Fruit fly (Drosophila melanogaster): Measurements from ENCODE around the gene Rpp14a.

Rpp14a gene

dm6 chr3R:30100976-30101332 is 44.3 kb downstream of the Rpp14a start (continued):
- TF ChIP-seq cyc (GFP tag; optimal IDR thresholded peaks at IDR 0.05) (no peak), CG4318 (GFP tag; optimal IDR thresholded peaks at IDR 0.05) (no peak), achi (GFP tag; optimal IDR thresholded peaks at IDR 0.05) (peak; percentile 48), CG11762 (GFP tag; optimal IDR thresholded peaks at IDR 0.05; ENCODE audit: insufficient read depth) (no peak), fd59A (GFP tag; optimal IDR thresholded peaks at IDR 0.05) (peak; percentile 50), Sox15 (GFP tag; optimal IDR thresholded peaks at IDR 0.05) (peak; percentile 11), Hr39 (GFP tag; optimal IDR thresholded peaks at IDR 0.05) (peak; percentile 44), Eip75B (GFP tag; optimal IDR thresholded peaks at IDR 0.05) (peak; percentile 31), Sox102F (GFP tag; optimal IDR thresholded peaks at IDR 0.05) (peak; percentile 44), topi (GFP tag; optimal IDR thresholded peaks at IDR 0.05) (peak; percentile 41), CG10669 (GFP tag; optimal IDR thresholded peaks at IDR 0.05) (peak; percentile 50), CG6854 (GFP tag; optimal IDR thresholded peaks at IDR 0.05) (no peak), CG6276 (GFP tag; optimal IDR thresholded peaks at IDR 0.05) (no peak), Gug (GFP tag; IDR thresholded peaks at IDR 0.05) (no peak), CG3919 (GFP tag; optimal IDR thresholded peaks at IDR 0.05) (peak; percentile 41), CG6163 (GFP tag; IDR thresholded peaks at IDR 0.05) (no peak; the same call in 2 of the 3 replicates), CG31627 (GFP tag; optimal IDR thresholded peaks at IDR 0.05) (peak; percentile 40), acj6 (GFP tag; optimal IDR thresholded peaks at IDR 0.05) (peak; percentile 37), CG16779 (tag; optimal IDR thresholded peaks at IDR 0.05) (no peak), CG6808 (GFP tag; optimal IDR thresholded peaks at IDR 0.05) (peak; percentile 54), CG10631 (GFP tag; optimal IDR thresholded peaks at IDR 0.05) (peak; percentile 50), fd85E (GFP tag; optimal IDR thresholded peaks at IDR 0.05) (no peak), CG1621 (tag; optimal IDR thresholded peaks at IDR 0.05) (no peak), Met (GFP tag; optimal IDR thresholded peaks at IDR 0.05) (peak; percentile 52), Hr4 (GFP tag; optimal IDR thresholded peaks at IDR 0.05) (no peak), Eip78C (GFP tag) (peak; percentile 76), dsx (GFP tag; optimal IDR thresholded peaks at IDR 0.05; ENCODE audit: poor library complexity, severe bottlenecking) (peak; percentile 32)

- TF ChIP-seq CG10631 (GFP tag; optimal IDR thresholded peaks at IDR 0.05) (no peak), ss (GFP tag; optimal IDR thresholded peaks at IDR 0.05) (no peak), OdsH (GFP tag; optimal IDR thresholded peaks at IDR 0.05) (peak; percentile 44), dac (GFP tag; optimal IDR thresholded peaks at IDR 0.05) (no peak), CG31627 (GFP tag; optimal IDR thresholded peaks at IDR 0.05) (peak; percentile 31), Sox14 (GFP tag; optimal IDR thresholded peaks at IDR 0.05) (peak; percentile 4), dsx (GFP tag; optimal IDR thresholded peaks at IDR 0.05; ENCODE audit: poor library complexity, severe bottlenecking) (no peak), CG6854 (GFP tag; optimal IDR thresholded peaks at IDR 0.05) (no peak), fd59A (GFP tag; optimal IDR thresholded peaks at IDR 0.05) (no peak), Met (GFP tag; optimal IDR thresholded peaks at IDR 0.05) (peak; percentile 51), CG4318 (GFP tag; optimal IDR thresholded peaks at IDR 0.05) (peak; percentile 7), Gug (GFP tag; IDR thresholded peaks at IDR 0.05) (peak; percentile 38; the same call in 1 of the 2 replicates), Hr39 (GFP tag; optimal IDR thresholded peaks at IDR 0.05) (peak; percentile 47), lz (GFP tag; optimal IDR thresholded peaks at IDR 0.05) (no peak), CG6792 (GFP tag; optimal IDR thresholded peaks at IDR 0.05) (no peak), CG16779 (tag; optimal IDR thresholded peaks at IDR 0.05) (no peak), salr (GFP tag; optimal IDR thresholded peaks at IDR 0.05) (peak in 1 of 2 experiments; percentile 40), CG11294 (GFP tag; IDR thresholded peaks at IDR 0.05) (0 out of 2 replicates have a peak, but pooled peaks have one; percentile 16), CG8119 (GFP tag; IDR thresholded peaks at IDR 0.05) (peak; percentile 49; the same call in 1 of the 3 replicates), CG6163 (GFP tag; IDR thresholded peaks at IDR 0.05) (peak; percentile 71), Sox102F (GFP tag; optimal IDR thresholded peaks at IDR 0.05) (no peak), fd85E (GFP tag; optimal IDR thresholded peaks at IDR 0.05) (no peak), acj6 (GFP tag; optimal IDR thresholded peaks at IDR 0.05) (peak; percentile 39), CG34406 (GFP tag; optimal IDR thresholded peaks at IDR 0.05) (peak; percentile 10), vri (GFP tag; optimal IDR thresholded peaks at IDR 0.05) (no peak), CG1621 (tag; optimal IDR thresholded peaks at IDR 0.05) (peak; percentile 21), Eip93F (GFP tag; optimal IDR thresholded peaks at IDR 0.05) (no peak), CG8319 (GFP tag; optimal IDR thresholded peaks at IDR 0.05) (peak; percentile 15), CG10669 (GFP tag; optimal IDR thresholded peaks at IDR 0.05) (peak; percentile 13), pdm3 (GFP tag; optimal IDR thresholded peaks at IDR 0.05) (peak; percentile 46), Smox (GFP tag; optimal IDR thresholded peaks at IDR 0.05) (no peak), CG15336 (GFP tag; IDR thresholded peaks at IDR 0.05) (peak; percentile 62; the same call in 1 of the 2 replicates), CG32006 (GFP tag; optimal IDR thresholded peaks at IDR 0.05) (peak; percentile 46), Eip78C (GFP tag) (no peak), cyc (GFP tag; optimal IDR thresholded peaks at IDR 0.05) (no peak), CG3032 (tag; optimal IDR thresholded peaks at IDR 0.05) (peak; percentile 18), Hr4 (GFP tag; optimal IDR thresholded peaks at IDR 0.05) (peak; percentile 43), Sox15 (GFP tag; optimal IDR thresholded peaks at IDR 0.05) (peak; percentile 6), Hr38 (GFP tag; optimal IDR thresholded peaks at IDR 0.05) (no peak)
Observed at dm6 chr3R:30101389-30101935, 44.8 kb downstream of the Rpp14a start.
